Fruit fly (Drosophila melanogaster): ENCODE results near the gene PpD3.

PpD3 gene

DNA sequence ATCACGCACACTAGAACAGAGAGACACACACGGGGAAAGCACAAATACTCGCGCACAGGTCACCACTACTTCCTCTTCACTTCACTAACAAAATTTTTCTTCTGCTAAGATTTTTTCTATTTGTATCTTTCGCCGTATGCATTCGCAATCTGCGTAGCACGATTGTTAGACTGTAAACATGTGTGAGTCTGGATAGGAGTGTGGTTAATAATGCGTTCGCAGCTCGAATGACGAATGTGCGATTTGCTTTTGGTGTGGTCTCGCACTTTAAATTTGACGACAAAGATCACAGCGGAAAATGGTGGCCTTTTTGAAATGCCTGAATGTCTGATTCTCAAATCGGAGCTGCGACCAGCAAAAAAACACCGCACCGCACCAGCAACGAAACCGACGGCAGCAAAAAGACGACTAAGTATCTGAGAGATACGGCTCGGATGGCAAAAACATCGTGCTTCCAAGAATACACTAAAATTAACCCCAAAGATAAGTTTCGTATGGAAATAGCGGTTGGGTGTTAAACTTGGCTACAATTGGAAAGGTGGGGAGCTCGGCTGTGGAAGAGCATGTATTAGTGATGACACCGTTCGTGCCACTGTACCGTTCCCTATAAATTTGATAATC, 42.6 kb upstream of the PpD3 start, which contains the start of gene Unc-115a (continued):
- TF ChIP-seq trh (GFP tag; optimal IDR thresholded peaks at IDR 0.05): no peak
- no peak for TF ChIP-seq Hr78 (GFP tag; optimal IDR thresholded peaks at IDR 0.05)
- TF ChIP-seq tio (GFP tag; optimal IDR thresholded peaks at IDR 0.05): no peak
- peak; percentile 78 for TF ChIP-seq CG13624 (GFP tag; optimal IDR thresholded peaks at IDR 0.05)
- TF ChIP-seq CG12299 (tag; optimal IDR thresholded peaks at IDR 0.05): peak; percentile 52
- TF ChIP-seq rib (GFP tag; IDR thresholded peaks at IDR 0.05): no peak
- TF ChIP-seq ci (GFP tag; IDR thresholded peaks at IDR 0.05): no peak
- TF ChIP-seq az2 (GFP tag; optimal IDR thresholded peaks at IDR 0.05): no peak
- TF ChIP-seq CG14710 (tag; optimal IDR thresholded peaks at IDR 0.05): peak; percentile 75
- peak; percentile 45 for TF ChIP-seq tin (GFP tag; optimal IDR thresholded peaks at IDR 0.05)
- TF ChIP-seq CG7987 (GFP tag; optimal IDR thresholded peaks at IDR 0.05): peak; percentile 67
- TF ChIP-seq Drgx (GFP tag; IDR thresholded peaks at IDR 0.05): no peak
- no peak for TF ChIP-seq Vsx1 (GFP tag; optimal IDR thresholded peaks at IDR 0.05)
- no peak for TF ChIP-seq E2f2 (GFP tag; IDR thresholded peaks at IDR 0.05)
- no peak for TF ChIP-seq Nf-YB (GFP tag; optimal IDR thresholded peaks at IDR 0.05)
- TF ChIP-seq Kr (GFP tag; optimal IDR thresholded peaks at IDR 0.05): no peak
- TF ChIP-seq CG8290 (GFP tag; optimal IDR thresholded peaks at IDR 0.05): peak; percentile 12
- TF ChIP-seq CG8290 (tag; optimal IDR thresholded peaks at IDR 0.05): peak in 1 of 2 experiments; percentile 86
- peak; percentile 54 for TF ChIP-seq CG6813 (GFP tag; optimal IDR thresholded peaks at IDR 0.05)
- peak; percentile 31 for TF ChIP-seq NC2β (GFP tag; optimal IDR thresholded peaks at IDR 0.05)
- no peak for TF ChIP-seq dan (GFP tag; IDR thresholded peaks at IDR 0.05)
- TF ChIP-seq CG17802 (tag; optimal IDR thresholded peaks at IDR 0.05): no peak
- TF ChIP-seq CG12236 (GFP tag; optimal IDR thresholded peaks at IDR 0.05): peak; percentile 43
- TF ChIP-seq CG4404 (GFP tag; IDR thresholded peaks at IDR 0.05): no peak
- TF ChIP-seq caup (GFP tag; optimal IDR thresholded peaks at IDR 0.05; ENCODE audit: severe bottlenecking): peak; percentile 61
- TF ChIP-seq repo (GFP tag; optimal IDR thresholded peaks at IDR 0.05): peak; percentile 61
- peak; percentile 77 for TF ChIP-seq CG15479 (GFP tag; optimal IDR thresholded peaks at IDR 0.05)
- TF ChIP-seq Doc3 (GFP tag; IDR thresholded peaks at IDR 0.05; ENCODE audit: partially characterized antibody): no peak
- TF ChIP-seq Jarid2 (GFP tag; optimal IDR thresholded peaks at IDR 0.05): peak; percentile 97
- peak; percentile 74 for TF ChIP-seq CG2116 (GFP tag; optimal IDR thresholded peaks at IDR 0.05)
- TF ChIP-seq CG13123 (GFP tag; optimal IDR thresholded peaks at IDR 0.05): no peak
- TF ChIP-seq shn (GFP tag; optimal IDR thresholded peaks at IDR 0.05): peak; percentile 20
- TF ChIP-seq Atf-2 (GFP tag; optimal IDR thresholded peaks at IDR 0.05): peak; percentile 29
- TF ChIP-seq slp2 (GFP tag; optimal IDR thresholded peaks at IDR 0.05): no peak
- no peak for TF ChIP-seq CG14441 (GFP tag; IDR thresholded peaks at IDR 0.05)
- TF ChIP-seq CG10267 (tag; optimal IDR thresholded peaks at IDR 0.05): peak; percentile 74
- TF ChIP-seq so (GFP tag; IDR thresholded peaks at IDR 0.05): no peak
- no peak for TF ChIP-seq CG7372 (GFP tag; IDR thresholded peaks at IDR 0.05)
- TF ChIP-seq H15 (GFP tag; IDR thresholded peaks at IDR 0.05): no peak
- TF ChIP-seq CG4424 (GFP tag; optimal IDR thresholded peaks at IDR 0.05): no peak
- TF ChIP-seq Ssrp (tag; optimal IDR thresholded peaks at IDR 0.05): no peak
- TF ChIP-seq Sry-δ (GFP tag; optimal IDR thresholded peaks at IDR 0.05): peak; percentile 86
- TF ChIP-seq lbe (GFP tag; optimal IDR thresholded peaks at IDR 0.05): peak; percentile 30
- TF ChIP-seq Asciz (GFP tag; optimal IDR thresholded peaks at IDR 0.05): no peak
- no peak for TF ChIP-seq zfh1 (GFP tag; IDR thresholded peaks at IDR 0.05)
- no peak for TF ChIP-seq run (tag; optimal IDR thresholded peaks at IDR 0.05)
- TF ChIP-seq Bteb2 (GFP tag; optimal IDR thresholded peaks at IDR 0.05): peak; percentile 48
- peak; percentile 52 for TF ChIP-seq MTF-1 (GFP tag; optimal IDR thresholded peaks at IDR 0.05; ENCODE audit: borderline replicate concordance)
- peak; percentile 42 for TF ChIP-seq CG8944 (GFP tag; optimal IDR thresholded peaks at IDR 0.05)
- TF ChIP-seq wek (GFP tag; optimal IDR thresholded peaks at IDR 0.05): peak; percentile 36
- no peak for TF ChIP-seq crol (GFP tag; IDR thresholded peaks at IDR 0.05)

All from whole organism, embryonic.